Worm (Caenorhabditis elegans): Measurements from ENCODE around the gene dohh-1.

ce11 chrII:10580833-10581232 is 1.1 kb downstream of the dohh-1 start, which contains the start of gene dap-3:
- TF ChIP-seq ref-1 (GFP tag; conservative IDR thresholded peaks at IDR 0.05), result no peak
- no peak for TF ChIP-seq tab-1 (GFP tag; IDR thresholded peaks at IDR 0.05)
- no peak for TF ChIP-seq med-1 (GFP tag; optimal IDR thresholded peaks at IDR 0.05; ENCODE audit: insufficient read depth)
- no peak for TF ChIP-seq cog-1 (tag; optimal IDR thresholded peaks at IDR 0.05)
- no peak for TF ChIP-seq T22C8.4 (GFP tag; IDR thresholded peaks at IDR 0.05)
- no peak for TF ChIP-seq flt-1 (GFP tag; IDR thresholded peaks at IDR 0.05)
- no peak for TF ChIP-seq ztf-23 (GFP tag; IDR thresholded peaks at IDR 0.05)
- TF ChIP-seq klf-2 (GFP tag; conservative IDR thresholded peaks at IDR 0.05), result no peak
- no peak for TF ChIP-seq ztf-29 (GFP tag; IDR thresholded peaks at IDR 0.05)
